Worm (Caenorhabditis elegans) whole organism, late embryonic: Measurements from ENCODE around the gene ttr-8.

ENCODE experiments used
- F13H6.1 ChIP-seq: sonication (generic microtip); optimal IDR thresholded peaks from 2 replicates; lab custom pipeline; 2016; ENCODE audit warnings: missing genetic modification characterization, missing compliant biosample characterization
- K02D7.2 ChIP-seq: sonication (generic microtip); optimal IDR thresholded peaks from 2 replicates; lab custom pipeline; 2017; ENCODE audit warnings: mild to moderate bottlenecking, missing genetic modification characterization, missing compliant biosample characterization
- K09A11.1 ChIP-seq: sonication (generic microtip); optimal IDR thresholded peaks from 2 replicates; lab custom pipeline; 2017; ENCODE audit warnings: antibody characterized with exemption, mild to moderate bottlenecking, missing genetic modification characterization, missing compliant biosample characterization; ENCODE audit not compliant: insufficient read depth
- Y22D7AL.16 ChIP-seq: sonication (generic microtip); optimal IDR thresholded peaks from 2 replicates; lab custom pipeline; 2016; ENCODE audit warnings: missing genetic modification characterization, missing compliant biosample characterization
- ama-1 ChIP-seq: fragments of 150-350 bp; optimal IDR thresholded peaks from 2 replicates; lab custom pipeline; 2014
- ceh-14 ChIP-seq: sonication (generic microtip); optimal IDR thresholded peaks from 2 replicates; lab custom pipeline; 2016; ENCODE audit warnings: missing genotype, missing genetic modification characterization, missing compliant biosample characterization
- ceh-18 ChIP-seq: sonication (generic microtip); optimal IDR thresholded peaks from 2 replicates; lab custom pipeline; 2016; ENCODE audit warnings: missing genetic modification characterization, missing compliant biosample characterization
- ceh-19 ChIP-seq: fragments of 200-800 bp; sonication (Bioruptor generic); optimal IDR thresholded peaks from 2 replicates; lab custom pipeline; 2018; ENCODE audit warnings: mild to moderate bottlenecking, missing genetic modification characterization, missing compliant biosample characterization
- ceh-2 ChIP-seq: sonication (generic microtip); optimal IDR thresholded peaks from 2 replicates; lab custom pipeline; 2016; ENCODE audit warnings: missing genotype, missing genetic modification characterization, missing compliant biosample characterization
- ceh-22 ChIP-seq: sonication (generic microtip); optimal IDR thresholded peaks from 2 replicates; lab custom pipeline; 2017; ENCODE audit warnings: missing biosample characterization, missing genetic modification characterization
- ceh-30 ChIP-seq: fragments of 150-350 bp; optimal IDR thresholded peaks from 2 replicates; lab custom pipeline; 2014; ENCODE audit warnings: missing biosample characterization, missing genetic modification characterization
- ceh-31 ChIP-seq: sonication (generic microtip); optimal IDR thresholded peaks from 2 replicates; lab custom pipeline; 2016; ENCODE audit warnings: missing genetic modification characterization, missing compliant biosample characterization
- ceh-45 ChIP-seq: fragments of 200-800 bp; sonication (Bioruptor generic); IDR thresholded peaks from 2 replicates; pipeline ENCODE4 v1.3.6; 2022; ENCODE audit warnings: missing genetic modification reagents, missing genetic modification characterization, missing compliant biosample characterization
- ceh-48 ChIP-seq: sonication (generic microtip); optimal IDR thresholded peaks from 2 replicates; lab custom pipeline; 2016; ENCODE audit warnings: missing genetic modification characterization, inconsistent platforms, missing compliant biosample characterization
- ceh-6 ChIP-seq: fragments of 200-800 bp; sonication (Bioruptor generic); optimal IDR thresholded peaks from 2 replicates; lab custom pipeline; 2018; ENCODE audit warnings: mild to moderate bottlenecking, missing genetic modification characterization, missing compliant biosample characterization
- ceh-9 ChIP-seq: sonication (generic microtip); optimal IDR thresholded peaks from 2 replicates; lab custom pipeline; 2016; ENCODE audit warnings: mild to moderate bottlenecking, missing genetic modification characterization, inconsistent platforms, missing compliant biosample characterization
- che-1 ChIP-seq: sonication (generic microtip); optimal IDR thresholded peaks from 2 replicates; lab custom pipeline; 2016; ENCODE audit warnings: mild to moderate bottlenecking, missing genetic modification characterization, missing compliant biosample characterization
- elt-2 ChIP-seq: sonication (generic microtip); optimal IDR thresholded peaks from 2 replicates; lab custom pipeline; 2016; ENCODE audit warnings: missing genetic modification reagents, missing genetic modification characterization, missing compliant biosample characterization
- ets-4 ChIP-seq: sonication (generic microtip); optimal IDR thresholded peaks from 2 replicates; lab custom pipeline; 2016; ENCODE audit warnings: missing genetic modification characterization, missing compliant biosample characterization
- eyg-1 ChIP-seq: sonication (generic microtip); optimal IDR thresholded peaks from 2 replicates; lab custom pipeline; 2016; ENCODE audit warnings: missing genotype, missing genetic modification characterization, missing compliant biosample characterization
- fkh-6 ChIP-seq: sonication (generic microtip); optimal IDR thresholded peaks from 2 replicates; lab custom pipeline; 2016; ENCODE audit warnings: missing genetic modification characterization, missing compliant biosample characterization
- gmeb-2 ChIP-seq: sonication (generic microtip); optimal IDR thresholded peaks from 2 replicates; lab custom pipeline; 2016; ENCODE audit warnings: missing genetic modification characterization, inconsistent platforms, missing compliant biosample characterization
- hlh-8 ChIP-seq: sonication (generic microtip); optimal IDR thresholded peaks from 2 replicates; lab custom pipeline; 2016; ENCODE audit warnings: missing genotype, missing genetic modification characterization, missing compliant biosample characterization
- lin-11 ChIP-seq: fragments of 200-800 bp; sonication (Bioruptor generic); optimal IDR thresholded peaks from 2 replicates; lab custom pipeline; 2018; ENCODE audit warnings: mild to moderate bottlenecking, missing genetic modification characterization, missing compliant biosample characterization
- mec-3 ChIP-seq: sonication (generic microtip); optimal IDR thresholded peaks from 2 replicates; lab custom pipeline; 2016; ENCODE audit warnings: borderline replicate concordance, missing genetic modification characterization, missing compliant biosample characterization
- nfya-1 ChIP-seq: sonication (generic microtip); optimal IDR thresholded peaks from 2 replicates; lab custom pipeline; 2017; ENCODE audit warnings: missing genetic modification characterization, mild to moderate bottlenecking, missing compliant biosample characterization, antibody characterized with exemption, moderate library complexity
- nhr-232 ChIP-seq: sonication (generic microtip); optimal IDR thresholded peaks from 2 replicates; lab custom pipeline; 2016; ENCODE audit warnings: missing genetic modification characterization, missing compliant biosample characterization
- pag-3 ChIP-seq: sonication (generic microtip); optimal IDR thresholded peaks from 2 replicates; lab custom pipeline; 2016; ENCODE audit warnings: missing compliant biosample characterization, missing genetic modification characterization, borderline replicate concordance
- pat-9 ChIP-seq: fragments of 200-800 bp; sonication (Bioruptor generic); optimal IDR thresholded peaks from 2 replicates; lab custom pipeline; 2018; ENCODE audit warnings: mild to moderate bottlenecking, missing genetic modification characterization, moderate library complexity, missing compliant biosample characterization
- pax-1 ChIP-seq: fragments of 150-350 bp; optimal IDR thresholded peaks from 2 replicates; lab custom pipeline; 2014; ENCODE audit warnings: missing biosample characterization, missing genetic modification characterization
- pqm-1 ChIP-seq: sonication (generic microtip); optimal IDR thresholded peaks from 2 replicates; lab custom pipeline; 2016; ENCODE audit warnings: missing genetic modification characterization, missing compliant biosample characterization
- pros-1 ChIP-seq: fragments of 150-350 bp; optimal IDR thresholded peaks from 2 replicates; lab custom pipeline; 2014; ENCODE audit warnings: missing biosample characterization, missing genetic modification reagents, missing genetic modification characterization
- rnt-1 ChIP-seq: sonication (generic microtip); optimal IDR thresholded peaks from 2 replicates; lab custom pipeline; 2016; ENCODE audit warnings: missing genetic modification characterization, missing compliant biosample characterization
- sox-4 ChIP-seq: sonication (generic microtip); optimal IDR thresholded peaks from 2 replicates; lab custom pipeline; 2017; ENCODE audit warnings: mild to moderate bottlenecking, missing genetic modification characterization, inconsistent platforms, missing compliant biosample characterization
- tbx-2 ChIP-seq: sonication (generic microtip); optimal IDR thresholded peaks from 2 replicates; lab custom pipeline; 2016; ENCODE audit warnings: missing genetic modification characterization, missing compliant biosample characterization
- tbx-7 ChIP-seq: sonication (generic microtip); optimal IDR thresholded peaks from 2 replicates; lab custom pipeline; 2016; ENCODE audit warnings: missing genotype, missing genetic modification characterization, missing compliant biosample characterization
- ttx-3 ChIP-seq: sonication (generic microtip); optimal IDR thresholded peaks from 2 replicates; lab custom pipeline; 2016; ENCODE audit warnings: missing genetic modification reagents, missing genetic modification characterization, missing compliant biosample characterization
- unc-86 ChIP-seq: sonication (generic microtip); optimal IDR thresholded peaks from 2 replicates; lab custom pipeline; 2016; ENCODE audit warnings: missing genetic modification characterization, missing compliant biosample characterization
- zip-5 ChIP-seq: sonication (generic microtip); optimal IDR thresholded peaks from 2 replicates; lab custom pipeline; 2016; ENCODE audit warnings: missing genetic modification characterization, missing compliant biosample characterization
- ztf-16 ChIP-seq: sonication (generic microtip); optimal IDR thresholded peaks from 2 replicates; lab custom pipeline; 2017; ENCODE audit warnings: missing genetic modification characterization, missing compliant biosample characterization

The ttr-8 gene

DNA sequence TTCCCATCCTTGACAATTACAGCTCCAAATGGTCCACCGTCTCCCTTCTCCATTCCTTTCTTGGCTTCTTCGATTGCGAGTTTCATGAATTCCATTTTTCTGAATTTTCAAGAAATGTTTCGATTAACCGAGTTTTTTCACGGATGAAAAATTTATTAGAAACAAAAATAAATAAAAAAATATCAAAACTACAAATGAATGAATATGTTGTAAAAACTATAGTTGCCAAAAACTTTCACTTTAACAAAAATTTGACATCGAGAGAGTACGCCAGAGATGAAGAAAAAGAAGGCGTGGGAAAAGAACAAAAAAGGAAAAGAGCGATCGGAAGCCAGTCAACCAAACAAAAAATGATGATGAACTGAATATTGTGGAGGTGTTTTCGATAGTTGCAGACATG, 17.7 kb upstream of the ttr-8 start, which contains the start of gene R13A5.10:
TSS of gene R13A5.10 (minus strand) at position 101 of the 400 bp plus-strand sequence.
- TF ChIP-seq che-1, result no peak
- TF ChIP-seq ceh-14, result no peak
- TF ChIP-seq ztf-16 (tag; lab: Kevin White, UChicago), result no peak
- TF ChIP-seq ceh-18 (tag; lab: Kevin White, UChicago), result no peak
- no peak for TF ChIP-seq unc-86
- TF ChIP-seq ceh-2 (tag; lab: Kevin White, UChicago), result no peak
- no peak for TF ChIP-seq ttx-3 (tag; lab: Kevin White, UChicago)
- no peak for TF ChIP-seq ceh-6 (GFP tag; lab: Kevin White, UChicago)
- TF ChIP-seq ceh-45 (GFP tag; lab: Robert Waterston, UW), result no peak
- TF ChIP-seq ceh-30, result no peak
- TF ChIP-seq ceh-31 (tag; lab: Kevin White, UChicago), result no peak
- TF ChIP-seq fkh-6 (tag; lab: Kevin White, UChicago), result no peak
- TF ChIP-seq nhr-232 (tag; lab: Kevin White, UChicago), result no peak
- TF ChIP-seq pqm-1 (tag; lab: Kevin White, UChicago), result no peak
- no peak for TF ChIP-seq tbx-7 (tag; lab: Kevin White, UChicago)

DNA sequence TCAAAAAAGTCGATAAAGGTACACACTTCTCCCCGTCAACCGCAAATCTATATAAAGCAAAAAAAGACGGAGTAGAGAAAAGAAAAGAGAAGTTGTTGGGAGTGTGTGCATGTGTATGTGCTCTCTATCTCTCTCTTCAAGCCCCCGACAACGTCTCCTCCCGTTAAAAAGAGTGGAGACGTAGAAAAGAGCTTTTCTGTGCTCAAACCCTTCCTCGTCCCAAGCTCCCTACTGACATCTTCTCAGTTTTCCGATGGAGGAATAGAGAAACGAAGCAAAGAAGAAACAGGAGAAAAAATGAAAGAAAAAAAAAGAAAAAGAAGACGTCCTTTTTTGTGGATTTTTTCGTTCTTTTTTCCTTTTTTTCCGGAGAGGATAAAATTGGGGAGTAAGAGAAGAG, 15.4 kb upstream of the ttr-8 start:
- TF ChIP-seq ets-4 (tag; lab: Kevin White, UChicago) (no peak), eyg-1 (tag; lab: Kevin White, UChicago) (no peak), pax-1 (tag; lab: Kevin White, UChicago) (no peak), mec-3 (tag; lab: Kevin White, UChicago) (no peak), ama-1 (lab: Kevin White, UChicago) (no peak), pros-1 (tag; lab: Kevin White, UChicago) (no peak), elt-2 (no peak), lin-11 (tag; lab: Kevin White, UChicago) (no peak), sox-4 (tag; lab: Kevin White, UChicago) (no peak), F13H6.1 (tag; lab: Kevin White, UChicago) (no peak), ceh-18 (tag; lab: Kevin White, UChicago) (no peak), pag-3 (tag; lab: Kevin White, UChicago) (no peak), nfya-1 (tag; lab: Kevin White, UChicago) (peak; percentile 27), ceh-9 (no peak), ceh-22 (tag; lab: Kevin White, UChicago) (no peak), fkh-6 (tag; lab: Kevin White, UChicago) (no peak), Y22D7AL.16 (tag; lab: Kevin White, UChicago) (no peak), ceh-31 (tag; lab: Kevin White, UChicago) (peak; percentile 47), zip-5 (no peak), pqm-1 (tag; lab: Kevin White, UChicago) (no peak), rnt-1 (tag; lab: Kevin White, UChicago) (no peak), ceh-48 (tag; lab: Kevin White, UChicago) (no peak), ceh-19 (GFP tag; lab: Kevin White, UChicago) (peak; percentile 39)

DNA sequence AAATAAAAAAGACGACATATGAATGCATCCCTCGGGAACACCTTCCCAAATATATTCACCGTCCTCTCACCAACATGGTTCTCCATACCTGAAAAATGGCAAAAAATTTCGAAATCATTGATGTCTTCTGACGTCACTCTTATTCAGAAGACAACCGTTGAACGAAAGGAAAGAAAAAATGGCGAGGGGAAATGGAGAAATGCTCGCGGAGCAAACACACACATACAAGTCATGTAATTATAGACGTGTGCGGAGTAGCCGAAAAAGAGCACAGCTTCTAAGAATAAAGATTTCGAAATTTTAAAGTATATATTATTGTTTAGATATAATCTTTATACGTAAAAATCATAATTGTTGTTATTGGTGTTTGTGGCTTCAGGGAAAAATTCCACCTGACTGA, 14.2 kb upstream of the ttr-8 start, which contains the start of gene mfsd-6:
TSS of gene mfsd-6 (minus strand) at position 88 of the 400 bp plus-strand sequence.
- TF ChIP-seq gmeb-2 (tag; lab: Kevin White, UChicago) (no peak), eyg-1 (tag; lab: Kevin White, UChicago) (no peak), zip-5 (no peak), hlh-8 (tag; lab: Kevin White, UChicago) (no peak), K02D7.2 (no peak), K09A11.1 (tag; lab: Kevin White, UChicago) (no peak), pat-9 (tag; lab: Kevin White, UChicago) (no peak), ama-1 (lab: Kevin White, UChicago) (no peak), tbx-2 (tag; lab: Kevin White, UChicago) (no peak)
- TF ChIP-seq, all 69 proteins: peak for 0
